Worm (Caenorhabditis elegans) whole organism, young adult: Measurements from ENCODE around the gene C10G8.2.

ENCODE experiments used
- B0019.2 ChIP-seq: fragments of 200-800 bp; sonication (Bioruptor generic); conservative IDR thresholded peaks from 2 replicates; pipeline ENCODE4 v1.3.6; 2022; ENCODE audit warnings: missing genetic modification reagents, missing genetic modification characterization, missing compliant biosample characterization
- B0261.1 ChIP-seq: sonication (generic microtip); optimal IDR thresholded peaks from 2 replicates; lab custom pipeline; 2016; ENCODE audit warnings: mild to moderate bottlenecking, missing genetic modification characterization, moderate library complexity, missing compliant biosample characterization
- C06A6.2 ChIP-seq: fragments of 200-800 bp; sonication (Bioruptor generic); conservative IDR thresholded peaks from 2 replicates; pipeline ENCODE4 v1.3.6; 2022; ENCODE audit warnings: missing genetic modification characterization, missing compliant biosample characterization
- F52B5.7 ChIP-seq: sonication (generic microtip); optimal IDR thresholded peaks from 2 replicates; lab custom pipeline; 2016; ENCODE audit warnings: mild to moderate bottlenecking, missing genetic modification characterization, missing compliant biosample characterization
- F55B11.4 ChIP-seq: sonication (generic microtip); optimal IDR thresholded peaks from 2 replicates; lab custom pipeline; 2016; ENCODE audit warnings: missing compliant biosample characterization, missing genetic modification characterization, borderline replicate concordance; ENCODE audit not compliant: insufficient read depth
- F57A8.1 ChIP-seq: fragments of 200-800 bp; sonication (Bioruptor generic); optimal IDR thresholded peaks from 2 replicates; lab custom pipeline; 2018; ENCODE audit warnings: mild to moderate bottlenecking, missing genetic modification characterization, moderate library complexity, missing compliant biosample characterization
- F57C9.4 ChIP-seq: sonication (generic microtip); optimal IDR thresholded peaks from 2 replicates; lab custom pipeline; 2017; ENCODE audit warnings: mild to moderate bottlenecking, missing genetic modification characterization, missing compliant biosample characterization
- K12H6.12 ChIP-seq: fragments of 200-800 bp; sonication (Bioruptor generic); optimal IDR thresholded peaks from 2 replicates; lab custom pipeline; 2018; ENCODE audit warnings: mild to moderate bottlenecking, missing genetic modification characterization, missing compliant biosample characterization
- T07F8.4 ChIP-seq: sonication (generic microtip); optimal IDR thresholded peaks from 2 replicates; lab custom pipeline; 2016; ENCODE audit warnings: mild to moderate bottlenecking, missing genetic modification characterization, moderate library complexity, missing compliant biosample characterization
- T26A5.8 ChIP-seq: sonication (generic microtip); optimal IDR thresholded peaks from 2 replicates; lab custom pipeline; 2016; ENCODE audit warnings: missing genetic modification characterization, missing compliant biosample characterization
- Y53F4B.3 ChIP-seq: fragments of 200-800 bp; sonication (Bioruptor generic); IDR thresholded peaks from 2 replicates; pipeline ENCODE4 v1.3.6; 2022; ENCODE audit warnings: missing genetic modification reagents, missing genetic modification characterization, missing compliant biosample characterization
- Y56A3A.18 ChIP-seq: fragments of 200-800 bp; sonication (Bioruptor generic); IDR thresholded peaks from 2 replicates; pipeline ENCODE4 v1.3.6; 2022; ENCODE audit warnings: missing genetic modification reagents, missing genetic modification characterization, missing compliant biosample characterization
- Y67H2A.10 ChIP-seq: fragments of 200-800 bp; sonication (Bioruptor generic); conservative IDR thresholded peaks from 2 replicates; pipeline ENCODE4 v1.3.6; 2022; ENCODE audit warnings: missing genetic modification reagents, missing genetic modification characterization, missing compliant biosample characterization
- Y95B8A.8 ChIP-seq: fragments of 200-800 bp; sonication (Bioruptor generic); IDR thresholded peaks from 2 replicates; pipeline ENCODE4 v1.3.6; 2022; ENCODE audit warnings: missing genetic modification reagents, missing genetic modification characterization, missing compliant biosample characterization
- ama-1 ChIP-seq, 3 experiments: fragments of 150-350 bp in 1 of 3; sonication (generic microtip) in 2 of 3; optimal IDR thresholded peaks; 2 replicates each; lab custom pipeline; 2014 to 2018; ENCODE audit warnings: missing biosample characterization in 2 of 3, missing genetic modification characterization in 2 of 3, missing genetic modification reagents in 2 of 3
- aptf-3 ChIP-seq: fragments of 200-800 bp; sonication (Bioruptor generic); IDR thresholded peaks from 2 replicates; pipeline ENCODE4 v1.3.6; 2022; ENCODE audit warnings: missing genetic modification characterization, missing compliant biosample characterization
- atf-7 ChIP-seq: sonication (generic microtip); optimal IDR thresholded peaks from 2 replicates; lab custom pipeline; 2017; ENCODE audit warnings: mild to moderate bottlenecking, missing genetic modification characterization, missing compliant biosample characterization
- attf-6 ChIP-seq: fragments of 200-800 bp; sonication (Bioruptor generic); IDR thresholded peaks from 2 replicates; pipeline ENCODE4 v1.3.6; 2022; ENCODE audit warnings: missing genetic modification reagents, missing genetic modification characterization, missing compliant biosample characterization
- cebp-1 ChIP-seq, 2 experiments: fragments of 200-800 bp in 1 of 2; sonication (Bioruptor generic) in 1 of 2; sonication (generic microtip) in 1 of 2; IDR thresholded peaks in 1 of 2; optimal IDR thresholded peaks in 1 of 2; 2 replicates each; pipeline versions ENCODE4 v1.3.6 to Lab custom; 2017 to 2022; ENCODE audit warnings: missing compliant biosample characterization in 2 of 2, missing genetic modification characterization in 2 of 2, mild to moderate bottlenecking in 1 of 2, missing genetic modification reagents in 1 of 2, moderate library complexity in 1 of 2
- ceh-91 ChIP-seq: fragments of 200-800 bp; sonication (Bioruptor generic); IDR thresholded peaks from 2 replicates; pipeline ENCODE4 v1.3.6; 2022; ENCODE audit warnings: missing genetic modification reagents, missing genetic modification characterization, missing compliant biosample characterization
- chd-7 ChIP-seq: sonication (generic microtip); optimal IDR thresholded peaks from 2 replicates; lab custom pipeline; 2016; ENCODE audit warnings: mild to moderate bottlenecking, missing genetic modification characterization, moderate library complexity, missing compliant biosample characterization
- dpl-1 ChIP-seq: fragments of 150-350 bp; optimal IDR thresholded peaks from 2 replicates; lab custom pipeline; 2014; ENCODE audit warnings: missing biosample characterization, missing genetic modification reagents, missing genetic modification characterization
- egl-18 ChIP-seq: fragments of 200-800 bp; sonication (Bioruptor generic); IDR thresholded peaks from 2 replicates; pipeline ENCODE4 v1.3.6; 2022; ENCODE audit warnings: missing genetic modification reagents, missing genetic modification characterization, missing compliant biosample characterization
- ets-4 ChIP-seq: fragments of 200-800 bp; sonication (Bioruptor generic); optimal IDR thresholded peaks from 2 replicates; lab custom pipeline; 2018; ENCODE audit warnings: mild to moderate bottlenecking, missing genetic modification characterization, missing compliant biosample characterization
- hlh-12 ChIP-seq: sonication (generic microtip); optimal IDR thresholded peaks from 2 replicates; lab custom pipeline; 2016; ENCODE audit warnings: missing genetic modification characterization, missing compliant biosample characterization
- let-526 ChIP-seq: fragments of 200-800 bp; sonication (Bioruptor generic); IDR thresholded peaks from 2 replicates; pipeline ENCODE4 v1.3.6; 2022; ENCODE audit warnings: missing genetic modification reagents, missing genetic modification characterization, missing compliant biosample characterization
- lin-40 ChIP-seq: sonication (generic microtip); optimal IDR thresholded peaks from 2 replicates; lab custom pipeline; 2016; ENCODE audit warnings: missing genetic modification characterization, mild to moderate bottlenecking, missing compliant biosample characterization, missing genotype, missing genetic modification reagents
- lir-1 ChIP-seq: fragments of 200-800 bp; sonication (Bioruptor generic); conservative IDR thresholded peaks from 2 replicates; pipeline ENCODE4 v1.3.6; 2022; ENCODE audit warnings: missing genetic modification reagents, missing genetic modification characterization, missing compliant biosample characterization
- madf-3 ChIP-seq: fragments of 200-800 bp; sonication (Bioruptor generic); IDR thresholded peaks from 2 replicates; pipeline ENCODE4 v1.3.6; 2022; ENCODE audit warnings: missing genetic modification reagents, missing genetic modification characterization, missing compliant biosample characterization
- mel-28 ChIP-seq: sonication (generic microtip); optimal IDR thresholded peaks from 2 replicates; lab custom pipeline; 2016; ENCODE audit warnings: borderline replicate concordance, mild to moderate bottlenecking, missing genetic modification characterization, missing compliant biosample characterization
- mxl-1 ChIP-seq: sonication (generic microtip); optimal IDR thresholded peaks from 2 replicates; lab custom pipeline; 2016; ENCODE audit warnings: missing genetic modification characterization, missing compliant biosample characterization
- nfya-1 ChIP-seq: sonication (generic microtip); optimal IDR thresholded peaks from 2 replicates; lab custom pipeline; 2017; ENCODE audit warnings: antibody characterized with exemption, missing compliant biosample characterization, missing genetic modification characterization, borderline replicate concordance; ENCODE audit not compliant: insufficient read depth
- nfya-2 ChIP-seq: fragments of 200-800 bp; sonication (Bioruptor generic); IDR thresholded peaks from 2 replicates; pipeline ENCODE4 v1.3.6; 2022; ENCODE audit warnings: missing genetic modification reagents, missing genetic modification characterization, missing compliant biosample characterization
- pha-4 ChIP-seq: fragments of 150-350 bp; sonication (generic microtip); optimal IDR thresholded peaks from 2 replicates; lab custom pipeline; 2014; ENCODE audit warnings: missing biosample characterization, missing genetic modification reagents, missing genetic modification characterization
- somi-1 ChIP-seq: fragments of 200-800 bp; sonication (Bioruptor generic); optimal IDR thresholded peaks from 2 replicates; lab custom pipeline; 2018; ENCODE audit warnings: mild to moderate bottlenecking, missing genetic modification characterization, missing compliant biosample characterization
- tbp1 ChIP-seq: fragments of 200-800 bp; sonication (Bioruptor generic); optimal IDR thresholded peaks from 2 replicates; lab custom pipeline; 2018; ENCODE audit warnings: mild to moderate bottlenecking, missing genetic modification characterization, missing compliant biosample characterization
- unc-62 ChIP-seq: fragments of 150-350 bp; optimal IDR thresholded peaks from 2 replicates; lab custom pipeline; 2014; ENCODE audit warnings: missing biosample characterization, missing genetic modification reagents, missing genetic modification characterization
- zfh-2 ChIP-seq: fragments of 200-800 bp; sonication (Bioruptor generic); conservative IDR thresholded peaks from 2 replicates; pipeline ENCODE4 v1.3.6; 2022; ENCODE audit warnings: missing genetic modification reagents, missing genetic modification characterization, missing compliant biosample characterization
- ztf-18 ChIP-seq: sonication (generic microtip); optimal IDR thresholded peaks from 2 replicates; lab custom pipeline; 2016; ENCODE audit warnings: missing genotype, mild to moderate bottlenecking, missing genetic modification characterization, missing compliant biosample characterization

C10G8.2 gene

ce11 chrV:5297740-5298139 lies 16.5 kb upstream of the C10G8.2 start:
- TF ChIP-seq Y53F4B.3 (GFP tag; lab: Robert Waterston, UW) (no peak), aptf-3 (GFP tag; lab: Robert Waterston, UW) (no peak), dpl-1 (GFP tag; lab: Kevin White, UChicago) (no peak), ama-1 (optimal IDR thresholded peaks at IDR 0.05; lab: Kevin White, UChicago) (no peak), ama-1 (GFP tag; optimal IDR thresholded peaks at IDR 0.05; lab: Kevin White, UChicago) (no peak), F52B5.7 (tag; lab: Kevin White, UChicago) (no peak), attf-6 (no peak), tbp1 (GFP tag; lab: Kevin White, UChicago) (no peak), T07F8.4 (no peak)

ce11 chrV:5301226-5301625 lies 13.0 kb upstream of the C10G8.2 start:
- no peak for TF ChIP-seq chd-7
- TF ChIP-seq B0261.1 (tag; lab: Kevin White, UChicago): no peak
- no peak for TF ChIP-seq atf-7 (tag; lab: Kevin White, UChicago)
- TF ChIP-seq madf-3: no peak
- no peak for TF ChIP-seq C06A6.2 (GFP tag; lab: Robert Waterston, UW)
- TF ChIP-seq Y56A3A.18 (GFP tag; lab: Robert Waterston, UW): no peak
- TF ChIP-seq T26A5.8 (tag; lab: Kevin White, UChicago): no peak
- TF ChIP-seq hlh-12 (tag; lab: Kevin White, UChicago): no peak
- TF ChIP-seq Y95B8A.8 (GFP tag; lab: Robert Waterston, UW): no peak
- TF ChIP-seq egl-18 (GFP tag; lab: Robert Waterston, UW): no peak
- TF ChIP-seq zfh-2 (GFP tag; lab: Robert Waterston, UW): no peak
- TF ChIP-seq mxl-1 (tag; lab: Kevin White, UChicago): no peak
- TF ChIP-seq cebp-1 (GFP tag; IDR thresholded peaks at IDR 0.05; lab: Robert Waterston, UW): no peak
- TF ChIP-seq cebp-1 (tag; optimal IDR thresholded peaks at IDR 0.05; lab: Kevin White, UChicago): no peak
- no peak for TF ChIP-seq Y67H2A.10 (GFP tag; lab: Robert Waterston, UW)

- no peak for TF ChIP-seq mel-28 (tag; lab: Kevin White, UChicago)
- TF ChIP-seq dpl-1 (GFP tag; lab: Kevin White, UChicago): no peak
- TF ChIP-seq F57C9.4 (tag; lab: Kevin White, UChicago): no peak
- TF ChIP-seq egl-18 (GFP tag; lab: Robert Waterston, UW): no peak
- no peak for TF ChIP-seq F57A8.1 (GFP tag; lab: Kevin White, UChicago)
- no peak for TF ChIP-seq tbp1 (GFP tag; lab: Kevin White, UChicago)
- no peak for TF ChIP-seq nfya-1 (tag; lab: Kevin White, UChicago)
Measured at ce11 chrV:5303389-5303788, 10.8 kb upstream of the C10G8.2 start, which contains the start of gene ncx-2. TSS of gene ncx-2 (plus strand) at chrV:5303689.

ce11 chrV:5304366-5304765 lies 9.8 kb upstream of the C10G8.2 start:
- no peak for TF ChIP-seq ets-4 (GFP tag; lab: Kevin White, UChicago)
- no peak for TF ChIP-seq lin-40 (tag; lab: Kevin White, UChicago)
- TF ChIP-seq F52B5.7 (tag; lab: Kevin White, UChicago): no peak
- no peak for TF ChIP-seq somi-1
- TF ChIP-seq let-526 (GFP tag; lab: Robert Waterston, UW): no peak
- TF ChIP-seq B0019.2 (GFP tag; lab: Robert Waterston, UW): no peak
- TF ChIP-seq Y56A3A.18 (GFP tag; lab: Robert Waterston, UW): no peak
- TF ChIP-seq pha-4 (tag; lab: Kevin White, UChicago): no peak
- no peak for TF ChIP-seq unc-62 (GFP tag; lab: Kevin White, UChicago)
- no peak for TF ChIP-seq ceh-91
- TF ChIP-seq Y67H2A.10 (GFP tag; lab: Robert Waterston, UW): no peak
- TF ChIP-seq ztf-18 (tag; lab: Kevin White, UChicago): no peak
- TF ChIP-seq nfya-2 (GFP tag; lab: Robert Waterston, UW): no peak
- no peak for TF ChIP-seq F55B11.4 (tag; lab: Kevin White, UChicago)
- no peak for TF ChIP-seq K12H6.12 (tag; lab: Kevin White, UChicago)
- TF ChIP-seq T26A5.8 (tag; lab: Kevin White, UChicago): no peak
- TF ChIP-seq lir-1 (GFP tag; lab: Robert Waterston, UW): no peak
